Worm (Caenorhabditis elegans) whole organism, young adult: ENCODE results near the gene K08D12.8.
A peak's percentile ranks its signal among the peaks of the same experiment; 100 is the strongest.

Experiments
- B0019.2 ChIP-seq: fragments of 200-800 bp; sonication (Bioruptor generic); conservative IDR thresholded peaks from 2 replicates; pipeline ENCODE4 v1.3.6; 2022; ENCODE audit warnings: missing genetic modification reagents, missing genetic modification characterization, missing compliant biosample characterization
- B0261.1 ChIP-seq: sonication (generic microtip); optimal IDR thresholded peaks from 2 replicates; lab custom pipeline; 2016; ENCODE audit warnings: mild to moderate bottlenecking, missing genetic modification characterization, moderate library complexity, missing compliant biosample characterization
- F37B4.10 ChIP-seq: fragments of 200-800 bp; sonication (Bioruptor generic); IDR thresholded peaks from 2 replicates; pipeline ENCODE4 v1.3.6; 2022; ENCODE audit warnings: missing genetic modification characterization, missing compliant biosample characterization
- F49E8.2 ChIP-seq: sonication (generic microtip); optimal IDR thresholded peaks from 3 replicates; lab custom pipeline; 2017; ENCODE audit warnings: missing genetic modification characterization, mild to moderate bottlenecking, missing compliant biosample characterization, antibody characterized with exemption, moderate library complexity; ENCODE audit not compliant: insufficient read depth
- F52B5.7 ChIP-seq: sonication (generic microtip); optimal IDR thresholded peaks from 2 replicates; lab custom pipeline; 2016; ENCODE audit warnings: mild to moderate bottlenecking, missing genetic modification characterization, missing compliant biosample characterization
- F55B11.4 ChIP-seq: sonication (generic microtip); optimal IDR thresholded peaks from 2 replicates; lab custom pipeline; 2016; ENCODE audit warnings: missing compliant biosample characterization, missing genetic modification characterization, borderline replicate concordance; ENCODE audit not compliant: insufficient read depth
- F57C9.4 ChIP-seq: sonication (generic microtip); optimal IDR thresholded peaks from 2 replicates; lab custom pipeline; 2017; ENCODE audit warnings: mild to moderate bottlenecking, missing genetic modification characterization, missing compliant biosample characterization
- K12H6.12 ChIP-seq: fragments of 200-800 bp; sonication (Bioruptor generic); optimal IDR thresholded peaks from 2 replicates; lab custom pipeline; 2018; ENCODE audit warnings: mild to moderate bottlenecking, missing genetic modification characterization, missing compliant biosample characterization
- T07F8.4 ChIP-seq: sonication (generic microtip); optimal IDR thresholded peaks from 2 replicates; lab custom pipeline; 2016; ENCODE audit warnings: mild to moderate bottlenecking, missing genetic modification characterization, moderate library complexity, missing compliant biosample characterization
- Y53G8AR.9 ChIP-seq: fragments of 200-800 bp; sonication (Bioruptor generic); conservative IDR thresholded peaks from 2 replicates; pipeline ENCODE4 v1.3.6; 2022; ENCODE audit warnings: missing genetic modification reagents, missing genetic modification characterization, missing compliant biosample characterization
- Y67H2A.10 ChIP-seq: fragments of 200-800 bp; sonication (Bioruptor generic); conservative IDR thresholded peaks from 2 replicates; pipeline ENCODE4 v1.3.6; 2022; ENCODE audit warnings: missing genetic modification reagents, missing genetic modification characterization, missing compliant biosample characterization
- ZK185.1 ChIP-seq: sonication (generic microtip); optimal IDR thresholded peaks from 2 replicates; lab custom pipeline; 2016; ENCODE audit warnings: mild to moderate bottlenecking, missing genetic modification characterization, missing compliant biosample characterization; ENCODE audit not compliant: poor library complexity, severe bottlenecking
- akir-1 ChIP-seq: fragments of 200-800 bp; sonication (Bioruptor generic); optimal IDR thresholded peaks from 2 replicates; lab custom pipeline; 2018; ENCODE audit warnings: mild to moderate bottlenecking, missing genetic modification characterization, moderate library complexity, missing compliant biosample characterization
- ama-1 ChIP-seq, 3 experiments: fragments of 150-350 bp in 1 of 3; sonication (generic microtip) in 2 of 3; optimal IDR thresholded peaks; 2 replicates each; lab custom pipeline; 2014 to 2018; ENCODE audit warnings: missing biosample characterization in 2 of 3, missing genetic modification characterization in 2 of 3, missing genetic modification reagents in 2 of 3
- aptf-3 ChIP-seq: fragments of 200-800 bp; sonication (Bioruptor generic); IDR thresholded peaks from 2 replicates; pipeline ENCODE4 v1.3.6; 2022; ENCODE audit warnings: missing genetic modification characterization, missing compliant biosample characterization
- attf-3 ChIP-seq: fragments of 200-800 bp; sonication (Bioruptor generic); conservative IDR thresholded peaks from 2 replicates; pipeline ENCODE4 v1.3.6; 2022; ENCODE audit warnings: missing genetic modification reagents, missing genetic modification characterization, missing compliant biosample characterization
- attf-5 ChIP-seq: fragments of 200-800 bp; sonication (Bioruptor generic); optimal IDR thresholded peaks from 2 replicates; lab custom pipeline; 2018; ENCODE audit warnings: mild to moderate bottlenecking, missing genetic modification characterization, missing compliant biosample characterization
- bed-2 ChIP-seq: fragments of 200-800 bp; sonication (Bioruptor generic); IDR thresholded peaks from 2 replicates; pipeline ENCODE4 v1.3.6; 2022; ENCODE audit warnings: missing genetic modification reagents, missing genetic modification characterization, missing compliant biosample characterization
- ceh-100 ChIP-seq: fragments of 200-800 bp; sonication (Bioruptor generic); IDR thresholded peaks from 2 replicates; pipeline ENCODE4 v1.3.6; 2022; ENCODE audit warnings: missing genetic modification reagents, missing genetic modification characterization, missing compliant biosample characterization
- ceh-40 ChIP-seq: fragments of 200-800 bp; sonication (Bioruptor generic); IDR thresholded peaks from 2 replicates; pipeline ENCODE4 v1.3.6; 2022; ENCODE audit warnings: missing genetic modification characterization, missing compliant biosample characterization
- chd-7 ChIP-seq: sonication (generic microtip); optimal IDR thresholded peaks from 2 replicates; lab custom pipeline; 2016; ENCODE audit warnings: mild to moderate bottlenecking, missing genetic modification characterization, moderate library complexity, missing compliant biosample characterization
- efl-1 ChIP-seq: fragments of 150-350 bp; optimal IDR thresholded peaks from 2 replicates; lab custom pipeline; 2014; ENCODE audit warnings: missing biosample characterization, missing genetic modification reagents, missing genetic modification characterization
- egrh-3 ChIP-seq: fragments of 200-800 bp; sonication (Bioruptor generic); IDR thresholded peaks from 2 replicates; pipeline ENCODE4 v1.3.6; 2022; ENCODE audit warnings: missing genetic modification reagents, missing genetic modification characterization, missing compliant biosample characterization
- ekl-4 ChIP-seq: fragments of 200-800 bp; sonication (Bioruptor generic); IDR thresholded peaks from 2 replicates; pipeline ENCODE4 v1.3.6; 2022; ENCODE audit warnings: missing genetic modification reagents, missing genetic modification characterization, missing compliant biosample characterization
- fkh-3 ChIP-seq: sonication (generic microtip); optimal IDR thresholded peaks from 2 replicates; lab custom pipeline; 2016; ENCODE audit warnings: mild to moderate bottlenecking, missing genetic modification characterization, missing compliant biosample characterization
- gei-17 ChIP-seq: fragments of 200-800 bp; sonication (Bioruptor generic); optimal IDR thresholded peaks from 2 replicates; lab custom pipeline; 2018; ENCODE audit warnings: mild to moderate bottlenecking, missing genetic modification characterization, missing compliant biosample characterization
- hlh-12 ChIP-seq: sonication (generic microtip); optimal IDR thresholded peaks from 2 replicates; lab custom pipeline; 2016; ENCODE audit warnings: missing genetic modification characterization, missing compliant biosample characterization
- let-526 ChIP-seq: fragments of 200-800 bp; sonication (Bioruptor generic); IDR thresholded peaks from 2 replicates; pipeline ENCODE4 v1.3.6; 2022; ENCODE audit warnings: missing genetic modification reagents, missing genetic modification characterization, missing compliant biosample characterization
- mcd-1 ChIP-seq: fragments of 200-800 bp; sonication (Bioruptor generic); IDR thresholded peaks from 2 replicates; pipeline ENCODE4 v1.3.6; 2022; ENCODE audit warnings: missing genetic modification reagents, missing genetic modification characterization, missing compliant biosample characterization
- mes-4 ChIP-seq: sonication (generic microtip); optimal IDR thresholded peaks from 2 replicates; lab custom pipeline; 2016; ENCODE audit warnings: missing genotype, missing genetic modification characterization, missing compliant biosample characterization
- mxl-1 ChIP-seq: sonication (generic microtip); optimal IDR thresholded peaks from 2 replicates; lab custom pipeline; 2016; ENCODE audit warnings: missing genetic modification characterization, missing compliant biosample characterization
- nfya-2 ChIP-seq: fragments of 200-800 bp; sonication (Bioruptor generic); IDR thresholded peaks from 2 replicates; pipeline ENCODE4 v1.3.6; 2022; ENCODE audit warnings: missing genetic modification reagents, missing genetic modification characterization, missing compliant biosample characterization
- nhr-27 ChIP-seq: fragments of 200-800 bp; sonication (Bioruptor generic); optimal IDR thresholded peaks from 2 replicates; lab custom pipeline; 2018; ENCODE audit warnings: mild to moderate bottlenecking, missing genetic modification characterization, moderate library complexity, missing compliant biosample characterization
- pbrm-1 ChIP-seq: fragments of 200-800 bp; sonication (Bioruptor generic); IDR thresholded peaks from 2 replicates; pipeline ENCODE4 v1.3.6; 2022; ENCODE audit warnings: missing genetic modification reagents, missing genetic modification characterization, missing compliant biosample characterization
- pha-4 ChIP-seq: fragments of 150-350 bp; sonication (generic microtip); optimal IDR thresholded peaks from 2 replicates; lab custom pipeline; 2014; ENCODE audit warnings: missing biosample characterization, missing genetic modification reagents, missing genetic modification characterization
- rpc-1 ChIP-seq, 2 experiments: fragments of 150-350 bp in 1 of 2; sonication (generic microtip) in 1 of 2; optimal IDR thresholded peaks; 2 replicates each; lab custom pipeline; 2014 to 2018; ENCODE audit warnings: missing biosample characterization in 1 of 2, missing genetic modification characterization in 1 of 2, missing genetic modification reagents in 1 of 2, missing genotype in 1 of 2
- sdz-38 ChIP-seq: sonication (generic microtip); optimal IDR thresholded peaks from 2 replicates; lab custom pipeline; 2016; ENCODE audit warnings: missing genotype, missing genetic modification characterization, missing compliant biosample characterization
- snpc-1.1 ChIP-seq: sonication (generic microtip); optimal IDR thresholded peaks from 2 replicates; lab custom pipeline; 2017; ENCODE audit warnings: missing genetic modification characterization, mild to moderate bottlenecking, missing compliant biosample characterization, antibody characterized with exemption, moderate library complexity, missing genotype, missing genetic modification reagents; ENCODE audit not compliant: insufficient read depth
- sptf-2 ChIP-seq: fragments of 200-800 bp; sonication (Bioruptor generic); optimal IDR thresholded peaks from 2 replicates; lab custom pipeline; 2018; ENCODE audit warnings: mild to moderate bottlenecking, missing genetic modification characterization, missing compliant biosample characterization
- tbx-9 ChIP-seq: sonication (generic microtip); optimal IDR thresholded peaks from 2 replicates; lab custom pipeline; 2016; ENCODE audit warnings: borderline replicate concordance, missing genetic modification characterization, inconsistent platforms, missing compliant biosample characterization
- tlf-1 ChIP-seq: fragments of 200-800 bp; sonication (Bioruptor generic); optimal IDR thresholded peaks from 2 replicates; lab custom pipeline; 2018; ENCODE audit warnings: mild to moderate bottlenecking, missing genetic modification characterization, missing compliant biosample characterization
- unc-130 ChIP-seq: sonication (generic microtip); optimal IDR thresholded peaks from 2 replicates; lab custom pipeline; 2016; ENCODE audit warnings: missing genetic modification reagents, missing genetic modification characterization, missing compliant biosample characterization
- zfh-2 ChIP-seq: fragments of 200-800 bp; sonication (Bioruptor generic); conservative IDR thresholded peaks from 2 replicates; pipeline ENCODE4 v1.3.6; 2022; ENCODE audit warnings: missing genetic modification reagents, missing genetic modification characterization, missing compliant biosample characterization
- ztf-22 ChIP-seq: fragments of 200-800 bp; sonication (Bioruptor generic); optimal IDR thresholded peaks from 2 replicates; lab custom pipeline; 2018; ENCODE audit warnings: mild to moderate bottlenecking, missing genetic modification characterization, moderate library complexity, missing compliant biosample characterization
- ztf-25 ChIP-seq: fragments of 200-800 bp; sonication (Bioruptor generic); IDR thresholded peaks from 2 replicates; pipeline ENCODE4 v1.3.6; 2022; ENCODE audit warnings: missing genetic modification reagents, missing genetic modification characterization, missing compliant biosample characterization
- ztf-28 ChIP-seq: fragments of 200-800 bp; sonication (Bioruptor generic); IDR thresholded peaks from 2 replicates; pipeline ENCODE4 v1.3.6; 2022; ENCODE audit warnings: missing genetic modification reagents, missing genetic modification characterization, missing compliant biosample characterization
- ztf-3 ChIP-seq: fragments of 200-800 bp; sonication (Bioruptor generic); optimal IDR thresholded peaks from 2 replicates; lab custom pipeline; 2018; ENCODE audit warnings: mild to moderate bottlenecking, missing genetic modification characterization, missing compliant biosample characterization

K08D12.8 gene

ce11 chrIV:1745453-1746051 lies 19.6 kb downstream of the K08D12.8 start, which contains the start of the genes Y41D4A.6 and Y41D4A.4 (continued):
- TF ChIP-seq Y53G8AR.9 (GFP tag; lab: Robert Waterston, UW) (0 out of 2 replicates have a peak, but pooled peaks have one; percentile 17), efl-1 (GFP tag; lab: Kevin White, UChicago) (peak; percentile 5), pbrm-1 (GFP tag; lab: Robert Waterston, UW) (peak; percentile 77), bed-2 (GFP tag; lab: Robert Waterston, UW) (peak; percentile 43; the same call in 1 of the 2 replicates), nhr-27 (tag; lab: Kevin White, UChicago) (no peak), F49E8.2 (tag; lab: Kevin White, UChicago) (peak; percentile 87), attf-5 (GFP tag; lab: Kevin White, UChicago) (peak; percentile 91), egrh-3 (GFP tag; lab: Robert Waterston, UW) (peak; percentile 76), F37B4.10 (GFP tag; lab: Robert Waterston, UW) (no peak), ztf-25 (peak; percentile 38; the same call in 1 of the 2 replicates), ama-1 (optimal IDR thresholded peaks at IDR 0.05; lab: Kevin White, UChicago) (no peak), ama-1 (GFP tag; optimal IDR thresholded peaks at IDR 0.05; lab: Kevin White, UChicago) (no peak), ceh-40 (GFP tag; lab: Robert Waterston, UW) (no peak), ceh-100 (GFP tag; lab: Robert Waterston, UW) (peak; percentile 99), gei-17 (GFP tag; lab: Kevin White, UChicago) (no peak), pha-4 (tag; lab: Kevin White, UChicago) (no peak), hlh-12 (tag; lab: Kevin White, UChicago) (no peak), unc-130 (GFP tag; lab: Kevin White, UChicago) (peak; percentile 94), K12H6.12 (tag; lab: Kevin White, UChicago) (peak; percentile 89), F55B11.4 (no peak), attf-3 (peak; percentile 76), B0019.2 (GFP tag; lab: Robert Waterston, UW) (peak; percentile 77), T07F8.4 (peak; percentile 57), rpc-1 (optimal IDR thresholded peaks at IDR 0.05; lab: Kevin White, UChicago) (no peak), rpc-1 (tag; optimal IDR thresholded peaks at IDR 0.05; lab: Kevin White, UChicago) (no peak), B0261.1 (tag; lab: Kevin White, UChicago) (peak; percentile 3), zfh-2 (GFP tag; lab: Robert Waterston, UW) (no peak; the same call in 1 of the 2 replicates), ekl-4 (GFP tag; lab: Robert Waterston, UW) (0 out of 2 replicates have a peak, but pooled peaks have one; percentile 48), ZK185.1 (tag; lab: Kevin White, UChicago) (peak; percentile 56), snpc-1.1 (tag; lab: Kevin White, UChicago) (no peak), akir-1 (no peak), Y67H2A.10 (GFP tag; lab: Robert Waterston, UW) (no peak), ztf-22 (no peak), mcd-1 (GFP tag; lab: Robert Waterston, UW) (peak; percentile 96), tlf-1 (GFP tag; lab: Kevin White, UChicago) (peak; percentile 37), mes-4 (tag; lab: Kevin White, UChicago) (no peak), chd-7 (no peak), ztf-3 (GFP tag; lab: Kevin White, UChicago) (no peak), ztf-28 (GFP tag; lab: Robert Waterston, UW) (peak; percentile 91), sdz-38 (tag; lab: Kevin White, UChicago) (no peak), tbx-9 (tag; lab: Kevin White, UChicago) (no peak), F52B5.7 (tag; lab: Kevin White, UChicago) (no peak), sptf-2 (no peak), fkh-3 (no peak), F57C9.4 (no peak), mxl-1 (tag; lab: Kevin White, UChicago) (no peak), let-526 (peak; percentile 82), nfya-2 (GFP tag; lab: Robert Waterston, UW) (no peak), aptf-3 (GFP tag; lab: Robert Waterston, UW) (no peak)
